Fruit fly (Drosophila melanogaster) whole organism, prepupa: ENCODE results near the gene CG11322.

ENCODE experiments used
- CG10631 ChIP-seq: fragments of 200-800 bp; sonication (Bioruptor generic); optimal IDR thresholded peaks from 2 replicates; lab custom pipeline; 2016; ENCODE audit warnings: missing biosample characterization, missing genetic modification characterization
- CG15336 ChIP-seq: fragments of 200-800 bp; sonication (Bioruptor generic); IDR thresholded peaks from 2 replicates; pipeline ENCODE4 v1.3.6; 2022; ENCODE audit warnings: missing biosample characterization, missing genetic modification characterization
- CG34406 ChIP-seq: fragments of 200-800 bp; sonication (Bioruptor generic); optimal IDR thresholded peaks from 3 replicates; lab custom pipeline; 2016; ENCODE audit warnings: missing biosample characterization, missing genetic modification characterization
- CG4318 ChIP-seq: fragments of 200-800 bp; sonication (Bioruptor generic); optimal IDR thresholded peaks from 3 replicates; lab custom pipeline; 2017; ENCODE audit warnings: missing biosample characterization, mild to moderate bottlenecking, missing genetic modification characterization
- CG6276 ChIP-seq: fragments of 200-800 bp; sonication (Bioruptor generic); optimal IDR thresholded peaks from 2 replicates; lab custom pipeline; 2017; ENCODE audit warnings: missing biosample characterization, mild to moderate bottlenecking, missing genetic modification characterization
- CG6792 ChIP-seq: fragments of 200-800 bp; sonication (Bioruptor generic); optimal IDR thresholded peaks from 3 replicates; lab custom pipeline; 2016; ENCODE audit warnings: missing biosample characterization, missing genetic modification characterization
- CG6854 ChIP-seq: fragments of 200-800 bp; sonication (Bioruptor generic); optimal IDR thresholded peaks from 2 replicates; lab custom pipeline; 2017; ENCODE audit warnings: missing biosample characterization, mild to moderate bottlenecking, missing genetic modification characterization
- CG8119 ChIP-seq: fragments of 200-800 bp; sonication (Bioruptor generic); IDR thresholded peaks from 3 replicates; pipeline ENCODE4 v1.3.6; 2022; ENCODE audit warnings: missing biosample characterization, missing genetic modification characterization
- CG8632 ChIP-seq: fragments of 200-800 bp; sonication (Bioruptor generic); optimal IDR thresholded peaks from 3 replicates; lab custom pipeline; 2016; ENCODE audit warnings: missing biosample characterization, missing genetic modification characterization
- Eip78C ChIP-seq: fragments of 200-800 bp; sonication (Bioruptor generic); peaks from one replicate; lab custom pipeline; 2016; ENCODE audit warnings: missing biosample characterization, missing genetic modification characterization
- Eip93F ChIP-seq: fragments of 200-800 bp; sonication (Bioruptor generic); optimal IDR thresholded peaks from 2 replicates; lab custom pipeline; 2016; ENCODE audit warnings: missing biosample characterization, mild to moderate bottlenecking, missing genetic modification characterization
- Ets21C ChIP-seq: fragments of 200-800 bp; sonication (Bioruptor generic); optimal IDR thresholded peaks from 3 replicates; lab custom pipeline; 2016; ENCODE audit warnings: missing biosample characterization, missing genetic modification characterization
- Ets96B ChIP-seq: fragments of 200-800 bp; optimal IDR thresholded peaks from 2 replicates; lab custom pipeline; 2019; ENCODE audit warnings: missing biosample characterization, mild to moderate bottlenecking, missing genetic modification characterization, moderate library complexity
- Gug ChIP-seq: fragments of 200-800 bp; sonication (Bioruptor generic); IDR thresholded peaks from 2 replicates; pipeline ENCODE4 v1.3.6; 2022; ENCODE audit warnings: missing biosample characterization, missing genetic modification characterization
- Hr38 ChIP-seq: sonication (Bioruptor generic); optimal IDR thresholded peaks from 2 replicates; lab custom pipeline; 2016; ENCODE audit warnings: missing biosample characterization, missing genetic modification characterization
- Hr39 ChIP-seq: fragments of 200-800 bp; sonication (Bioruptor generic); optimal IDR thresholded peaks from 2 replicates; lab custom pipeline; 2016; ENCODE audit warnings: missing biosample characterization, missing genetic modification characterization
- Hr4 ChIP-seq: fragments of 200-800 bp; sonication (Bioruptor generic); optimal IDR thresholded peaks from 3 replicates; lab custom pipeline; 2016; ENCODE audit warnings: missing biosample characterization, missing genetic modification characterization
- Lpt ChIP-seq: fragments of 200-800 bp; sonication (Bioruptor generic); optimal IDR thresholded peaks from 3 replicates; lab custom pipeline; 2016; ENCODE audit warnings: missing biosample characterization, missing genetic modification characterization
- Smox ChIP-seq: fragments of 200-800 bp; sonication (Bioruptor generic); optimal IDR thresholded peaks from 3 replicates; lab custom pipeline; 2016; ENCODE audit warnings: missing biosample characterization, missing genetic modification characterization
- Sox102F ChIP-seq: fragments of 200-800 bp; sonication (Bioruptor generic); optimal IDR thresholded peaks from 2 replicates; lab custom pipeline; 2016; ENCODE audit warnings: missing biosample characterization, mild to moderate bottlenecking, missing genetic modification characterization
- achi ChIP-seq: fragments of 200-800 bp; sonication (Bioruptor generic); optimal IDR thresholded peaks from 3 replicates; lab custom pipeline; 2016; ENCODE audit warnings: missing biosample characterization, missing genetic modification characterization
- cyc ChIP-seq: fragments of 200-800 bp; sonication (Bioruptor generic); optimal IDR thresholded peaks from 3 replicates; lab custom pipeline; 2016; ENCODE audit warnings: missing biosample characterization, missing genetic modification characterization
- esn ChIP-seq: fragments of 200-800 bp; sonication (Bioruptor generic); optimal IDR thresholded peaks from 2 replicates; lab custom pipeline; 2016; ENCODE audit warnings: missing biosample characterization, mild to moderate bottlenecking, missing genetic modification characterization, moderate library complexity
- fd59A ChIP-seq: fragments of 200-800 bp; sonication (Bioruptor generic); optimal IDR thresholded peaks from 2 replicates; lab custom pipeline; 2017; ENCODE audit warnings: missing biosample characterization, mild to moderate bottlenecking, missing genetic modification characterization, missing genetic modification reagents
- fkh ChIP-seq: fragments of 200-800 bp; sonication (Bioruptor generic); optimal IDR thresholded peaks from 3 replicates; lab custom pipeline; 2017; ENCODE audit warnings: missing biosample characterization, mild to moderate bottlenecking, missing genetic modification characterization, moderate library complexity
- lz ChIP-seq: fragments of 200-800 bp; sonication (Bioruptor generic); optimal IDR thresholded peaks from 3 replicates; lab custom pipeline; 2016; ENCODE audit warnings: missing biosample characterization, missing genetic modification characterization
- net ChIP-seq: fragments of 200-800 bp; sonication (Bioruptor generic); optimal IDR thresholded peaks from 3 replicates; lab custom pipeline; 2016; ENCODE audit warnings: missing biosample characterization, missing genetic modification characterization
- salr ChIP-seq, 2 experiments: fragments of 200-800 bp; sonication (Bioruptor generic); optimal IDR thresholded peaks; 3 replicates each; lab custom pipeline; 2016 to 2018; ENCODE audit warnings: missing biosample characterization in 2 of 2, missing genetic modification characterization in 2 of 2, mild to moderate bottlenecking in 1 of 2
- spab ChIP-seq: fragments of 200-800 bp; sonication (Bioruptor generic); optimal IDR thresholded peaks from 2 replicates; lab custom pipeline; 2017; ENCODE audit warnings: missing biosample characterization, mild to moderate bottlenecking, missing genetic modification characterization, missing genetic modification reagents
- ss ChIP-seq, 2 experiments: fragments of 200-800 bp; sonication (Bioruptor generic); optimal IDR thresholded peaks; 2 replicates in 1 of 2; 3 replicates in 1 of 2; lab custom pipeline; 2017 to 2018; ENCODE audit warnings: mild to moderate bottlenecking in 2 of 2, missing biosample characterization in 2 of 2, missing genetic modification characterization in 2 of 2, moderate library complexity in 1 of 2
- svp ChIP-seq: fragments of 200-800 bp; sonication (Bioruptor generic); peaks from one replicate; lab custom pipeline; 2016; ENCODE audit warnings: missing biosample characterization, missing genetic modification characterization
- vri ChIP-seq: fragments of 200-800 bp; sonication (Bioruptor generic); optimal IDR thresholded peaks from 3 replicates; lab custom pipeline; 2016; ENCODE audit warnings: missing biosample characterization, mild to moderate bottlenecking, missing genetic modification characterization

Gene CG11322

dm6 chr2L:6722822-6723749 is 36.3 kb downstream of the CG11322 start, which contains the start of gene homer (continued):
- TF ChIP-seq Gug (GFP tag; lab: Robert Waterston, UW), result no peak
- TF ChIP-seq cyc (GFP tag; lab: Kevin White, UChicago), result no peak
- no peak for TF ChIP-seq Eip93F (GFP tag; lab: Kevin White, UChicago)
- no peak for TF ChIP-seq vri (GFP tag; lab: Kevin White, UChicago)
- no peak for TF ChIP-seq Ets21C (GFP tag; lab: Kevin White, UChicago)
- no peak for TF ChIP-seq CG6276 (GFP tag; lab: Kevin White, UChicago)
- no peak for TF ChIP-seq fd59A (GFP tag; lab: Kevin White, UChicago)
- no peak for TF ChIP-seq CG8632 (GFP tag; lab: Kevin White, UChicago)
- TF ChIP-seq net (GFP tag; lab: Kevin White, UChicago), result no peak
- TF ChIP-seq Ets96B (tag; lab: Kevin White, UChicago), result no peak
- TF ChIP-seq Hr39, result no peak
- no peak for TF ChIP-seq CG4318 (GFP tag; lab: Kevin White, UChicago)
- no peak for TF ChIP-seq Smox (GFP tag; lab: Kevin White, UChicago)
- TF ChIP-seq achi, result no peak
- TF ChIP-seq CG6792 (GFP tag; lab: Kevin White, UChicago), result no peak
- no peak for TF ChIP-seq Sox102F (GFP tag; lab: Kevin White, UChicago)
- no peak for TF ChIP-seq lz (GFP tag; lab: Kevin White, UChicago)

dm6 chr2L:6721710-6722109 is 37.7 kb downstream of the CG11322 start:
- TF ChIP-seq CG8119 (GFP tag; lab: Robert Waterston, UW) (no peak), ss (GFP tag; optimal IDR thresholded peaks at IDR 0.05; lab: Kevin White, UChicago) (no peak), Hr4 (GFP tag; lab: Kevin White, UChicago) (no peak), CG15336 (GFP tag; lab: Robert Waterston, UW) (no peak), CG10631 (GFP tag; lab: Kevin White, UChicago) (no peak), svp (GFP tag; lab: Kevin White, UChicago) (no peak), vri (GFP tag; lab: Kevin White, UChicago) (no peak), fkh (GFP tag; lab: Kevin White, UChicago) (no peak), cyc (GFP tag; lab: Kevin White, UChicago) (no peak), CG6854 (no peak), Lpt (no peak)
- TF ChIP-seq, all 60 proteins: peak for 0

dm6 chr2L:6717460-6717859 is 42.0 kb downstream of the CG11322 start, which contains the start of gene Aatf:
Aatf (plus strand) TSS chr2L:6717625.
- no peak for TF ChIP-seq CG34406 (GFP tag; lab: Kevin White, UChicago)
- peak; percentile 45 for TF ChIP-seq Eip78C (GFP tag; lab: Kevin White, UChicago)
- TF ChIP-seq Ets96B (tag; lab: Kevin White, UChicago), result no peak
- no peak for TF ChIP-seq Sox102F (GFP tag; lab: Kevin White, UChicago)
- no peak for TF ChIP-seq achi

dm6 chr2L:6716921-6717320 is 42.5 kb downstream of the CG11322 start:
- no peak for TF ChIP-seq Hr38
- TF ChIP-seq Eip93F (GFP tag; lab: Kevin White, UChicago), result no peak
- no peak for TF ChIP-seq fd59A (GFP tag; lab: Kevin White, UChicago)
- no peak for TF ChIP-seq CG8632 (GFP tag; lab: Kevin White, UChicago)
- TF ChIP-seq esn (GFP tag; lab: Kevin White, UChicago), result no peak
- TF ChIP-seq spab (GFP tag; lab: Kevin White, UChicago), result no peak
- TF ChIP-seq CG10631 (GFP tag; lab: Kevin White, UChicago), result no peak
- TF ChIP-seq salr (GFP tag; optimal IDR thresholded peaks at IDR 0.05; lab: Kevin White, UChicago), result no peak
- TF ChIP-seq CG6792 (GFP tag; lab: Kevin White, UChicago), result no peak
